Worm (Caenorhabditis elegans): ENCODE results near the gene K09H11.6.
A peak's percentile ranks its signal among the peaks of the same experiment; 100 is the strongest.

ce11 chrV:5695635-5696034 is 40.3 kb downstream of the K09H11.6 start:
- no peak for TF ChIP-seq lin-15B (tag; optimal IDR thresholded peaks at IDR 0.05)
- no peak for TF ChIP-seq jun-1 (tag; optimal IDR thresholded peaks at IDR 0.05)
- no peak for TF ChIP-seq nhr-77 (tag; optimal IDR thresholded peaks at IDR 0.05)
- TF ChIP-seq ama-1 (optimal IDR thresholded peaks at IDR 0.05), result no peak
- TF ChIP-seq snu-23 (GFP tag; optimal IDR thresholded peaks at IDR 0.05), result peak; percentile 27
- TF ChIP-seq egl-13 (tag; optimal IDR thresholded peaks at IDR 0.05), result no peak
- no peak for TF ChIP-seq pqm-1 (tag; optimal IDR thresholded peaks at IDR 0.05)
- TF ChIP-seq mep-1 (tag; optimal IDR thresholded peaks at IDR 0.05), result no peak
- TF ChIP-seq nhr-47 (tag; optimal IDR thresholded peaks at IDR 0.05), result no peak
- no peak for TF ChIP-seq ceh-82 (tag; optimal IDR thresholded peaks at IDR 0.05)

Measured in whole organism, L1 larva.